Fruit fly (Drosophila melanogaster): Measurements from ENCODE around the gene CG13484.

DNA sequence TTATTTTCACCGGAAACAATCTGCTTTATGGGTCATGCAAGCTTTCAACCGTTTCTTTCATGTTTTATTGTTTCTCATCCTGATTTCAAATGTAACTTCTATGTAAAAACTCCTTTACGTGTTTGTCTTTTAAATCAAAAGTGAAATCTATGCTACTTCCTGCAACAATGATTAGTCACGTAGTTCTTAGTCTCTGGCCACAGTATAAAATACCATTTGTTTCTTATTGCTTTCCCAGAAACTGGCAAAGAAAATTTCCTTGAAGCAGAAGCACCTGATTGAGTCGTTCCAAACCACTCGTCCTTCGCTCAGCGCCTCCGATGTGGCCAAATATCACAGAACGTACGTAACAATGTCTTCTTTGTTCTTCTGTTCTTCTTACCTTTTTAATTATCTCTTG, 22.6 kb upstream of the CG13484 start, which contains the start of gene btl:
- TF ChIP-seq Eip93F (GFP tag; optimal IDR thresholded peaks at IDR 0.05) = no peak
- no peak for TF ChIP-seq CG6792 (GFP tag; optimal IDR thresholded peaks at IDR 0.05)
- no peak for TF ChIP-seq CG6163 (GFP tag; IDR thresholded peaks at IDR 0.05)
- no peak for TF ChIP-seq Blimp-1 (GFP tag; optimal IDR thresholded peaks at IDR 0.05)
- TF ChIP-seq dsx (GFP tag; optimal IDR thresholded peaks at IDR 0.05; ENCODE audit: poor library complexity, severe bottlenecking) = no peak
- no peak for TF ChIP-seq ss (GFP tag; optimal IDR thresholded peaks at IDR 0.05)
- TF ChIP-seq CG32006 (GFP tag; optimal IDR thresholded peaks at IDR 0.05) = no peak
- TF ChIP-seq CG11294 (GFP tag; IDR thresholded peaks at IDR 0.05) = no peak
- no peak for TF ChIP-seq CG3919 (GFP tag; optimal IDR thresholded peaks at IDR 0.05)
